Fruit fly (Drosophila melanogaster) whole organism, embryonic: ENCODE data around the gene RhoBTB.

Source experiments
- BEAF-32 ChIP-seq: fragments of 200-800 bp; sonication (Bioruptor generic); optimal IDR thresholded peaks from 3 replicates; lab custom pipeline; 2017; ENCODE audit warnings: missing biosample characterization, missing genetic modification characterization, mild to moderate bottlenecking, moderate library complexity, missing genetic modification reagents
- Bdp1 ChIP-seq: fragments of 200-800 bp; sonication (Bioruptor generic); optimal IDR thresholded peaks from 3 replicates; lab custom pipeline; 2016; ENCODE audit warnings: missing biosample characterization, missing genetic modification characterization
- CG10462 ChIP-seq: fragments of 200-800 bp; sonication (Bioruptor generic); optimal IDR thresholded peaks from 2 replicates; lab custom pipeline; 2016; ENCODE audit warnings: missing biosample characterization, missing genetic modification characterization
- CG12155 ChIP-seq: fragments of 200-800 bp; sonication (Bioruptor generic); optimal IDR thresholded peaks from 3 replicates; lab custom pipeline; 2016; ENCODE audit warnings: missing biosample characterization, missing genetic modification characterization
- CG12219 ChIP-seq: fragments of 200-800 bp; sonication (Bioruptor generic); optimal IDR thresholded peaks from 3 replicates; lab custom pipeline; 2018; ENCODE audit warnings: missing biosample characterization, mild to moderate bottlenecking, missing genetic modification characterization
- CG13287 ChIP-seq: fragments of 200-800 bp; sonication (Bioruptor generic); IDR thresholded peaks from 2 replicates; pipeline ENCODE4 v1.3.6; 2022; ENCODE audit warnings: missing biosample characterization, missing genetic modification characterization; ENCODE audit not compliant: partially characterized antibody
- CG14965 ChIP-seq: fragments of 200-800 bp; sonication (Bioruptor generic); optimal IDR thresholded peaks from 2 replicates; lab custom pipeline; 2016; ENCODE audit warnings: missing biosample characterization, missing genetic modification characterization, borderline replicate concordance
- CG15696 ChIP-seq: fragments of 200-800 bp; sonication (Bioruptor generic); optimal IDR thresholded peaks from 2 replicates; lab custom pipeline; 2019; ENCODE audit warnings: missing biosample characterization, mild to moderate bottlenecking, missing genetic modification characterization, moderate library complexity
- CG17612 ChIP-seq: fragments of 200-800 bp; sonication (Bioruptor generic); IDR thresholded peaks from 2 replicates; pipeline ENCODE4 v1.3.6; 2022; ENCODE audit warnings: missing biosample characterization, missing genetic modification characterization
- CG18262 ChIP-seq: fragments of 200-800 bp; optimal IDR thresholded peaks from 3 replicates; lab custom pipeline; 2019; ENCODE audit warnings: missing biosample characterization, mild to moderate bottlenecking, missing genetic modification characterization, moderate library complexity
- CG18476 ChIP-seq: fragments of 200-800 bp; sonication (Bioruptor generic); optimal IDR thresholded peaks from 2 replicates; lab custom pipeline; 2016; ENCODE audit warnings: missing biosample characterization, mild to moderate bottlenecking, missing genetic modification characterization
- CG2129 ChIP-seq: fragments of 200-800 bp; sonication (Bioruptor generic); IDR thresholded peaks from 2 replicates; pipeline ENCODE4 v1.3.6; 2022; ENCODE audit warnings: missing biosample characterization, missing genetic modification characterization; ENCODE audit not compliant: partially characterized antibody
- CG2875 ChIP-seq: fragments of 200-800 bp; sonication (Bioruptor generic); optimal IDR thresholded peaks from 2 replicates; lab custom pipeline; 2017; ENCODE audit warnings: missing biosample characterization, mild to moderate bottlenecking, missing genetic modification characterization, missing genetic modification reagents
- CG3847 ChIP-seq: fragments of 200-800 bp; sonication (Bioruptor generic); IDR thresholded peaks from 2 replicates; pipeline ENCODE4 v1.3.6; 2022; ENCODE audit warnings: missing biosample characterization, missing genetic modification characterization
- CG4617 ChIP-seq: fragments of 200-800 bp; sonication (Bioruptor generic); optimal IDR thresholded peaks from 3 replicates; lab custom pipeline; 2016; ENCODE audit warnings: missing biosample characterization, missing genetic modification characterization, borderline replicate concordance
- CG9437 ChIP-seq: fragments of 200-800 bp; sonication (Bioruptor generic); optimal IDR thresholded peaks from 2 replicates; lab custom pipeline; 2018; ENCODE audit warnings: missing biosample characterization, mild to moderate bottlenecking, missing genetic modification characterization
- CG9727 ChIP-seq: fragments of 200-800 bp; sonication (Bioruptor generic); optimal IDR thresholded peaks from 3 replicates; lab custom pipeline; 2017; ENCODE audit warnings: missing biosample characterization, mild to moderate bottlenecking, missing genetic modification characterization
- Doc3 ChIP-seq: fragments of 200-800 bp; sonication (Bioruptor generic); IDR thresholded peaks from 3 replicates; pipeline ENCODE4 v1.3.6; 2022; ENCODE audit warnings: missing biosample characterization, missing genetic modification characterization; ENCODE audit not compliant: partially characterized antibody
- Dp ChIP-seq: fragments of 200-800 bp; sonication (Bioruptor generic); optimal IDR thresholded peaks from 2 replicates; lab custom pipeline; 2018; ENCODE audit warnings: missing biosample characterization, mild to moderate bottlenecking, missing genetic modification characterization, moderate library complexity
- E2f2 ChIP-seq: fragments of 200-800 bp; sonication (Bioruptor generic); IDR thresholded peaks from 2 replicates; pipeline ENCODE4 v1.3.6; 2022; ENCODE audit warnings: missing biosample characterization, missing genetic modification characterization
- Ets65A ChIP-seq: fragments of 200-800 bp; sonication (Bioruptor generic); peaks from one replicate; lab custom pipeline; 2016; ENCODE audit warnings: missing biosample characterization, missing genetic modification characterization
- Fer3 ChIP-seq: fragments of 200-800 bp; sonication (Bioruptor generic); optimal IDR thresholded peaks from 2 replicates; lab custom pipeline; 2018; ENCODE audit warnings: missing biosample characterization, mild to moderate bottlenecking, missing genetic modification characterization, moderate library complexity
- Gsc ChIP-seq: fragments of 200-800 bp; sonication (Bioruptor generic); IDR thresholded peaks from 2 replicates; pipeline ENCODE4 v1.3.6; 2022; ENCODE audit warnings: missing biosample characterization, missing genetic modification characterization
- HmgZ ChIP-seq: fragments of 200-800 bp; sonication (Bioruptor generic); optimal IDR thresholded peaks from 2 replicates; lab custom pipeline; 2018; ENCODE audit warnings: missing biosample characterization, mild to moderate bottlenecking, missing genetic modification characterization
- Lhr ChIP-seq: fragments of 200-800 bp; sonication (Bioruptor generic); optimal IDR thresholded peaks from 3 replicates; lab custom pipeline; 2017; ENCODE audit warnings: mild to moderate bottlenecking, missing biosample characterization, missing genetic modification reagents, missing genetic modification characterization
- MBD-R2 ChIP-seq: fragments of 200-800 bp; sonication (Bioruptor generic); IDR thresholded peaks from 2 replicates; pipeline ENCODE4 v1.3.6; 2022; ENCODE audit warnings: missing biosample characterization, missing genetic modification characterization
- Mes4 ChIP-seq: fragments of 200-800 bp; sonication (Bioruptor generic); optimal IDR thresholded peaks from 2 replicates; lab custom pipeline; 2016; ENCODE audit warnings: missing biosample characterization, missing genetic modification characterization
- NFAT ChIP-seq: fragments of 200-800 bp; sonication (Bioruptor generic); IDR thresholded peaks from 2 replicates; pipeline ENCODE4 v1.3.6; 2022; ENCODE audit warnings: missing biosample characterization, missing genetic modification characterization
- Oli ChIP-seq: fragments of 200-800 bp; sonication (Bioruptor generic); optimal IDR thresholded peaks from 2 replicates; lab custom pipeline; 2018; ENCODE audit warnings: missing biosample characterization, mild to moderate bottlenecking, missing genetic modification characterization, moderate library complexity
- Optix ChIP-seq: fragments of 200-800 bp; sonication (Bioruptor generic); IDR thresholded peaks from 3 replicates; pipeline ENCODE4 v1.3.6; 2022; ENCODE audit warnings: missing biosample characterization, missing genetic modification characterization
- Sry-β ChIP-seq: fragments of 200-800 bp; sonication (Bioruptor generic); optimal IDR thresholded peaks from 2 replicates; lab custom pipeline; 2018; ENCODE audit warnings: missing biosample characterization, mild to moderate bottlenecking, missing genetic modification characterization, moderate library complexity
- ara ChIP-seq: fragments of 200-800 bp; sonication (Bioruptor generic); IDR thresholded peaks from 2 replicates; pipeline ENCODE4 v1.3.6; 2022; ENCODE audit warnings: missing biosample characterization, missing genetic modification characterization
- dan ChIP-seq: fragments of 200-800 bp; sonication (Bioruptor generic); IDR thresholded peaks from 2 replicates; pipeline ENCODE4 v1.3.6; 2022; ENCODE audit warnings: missing biosample characterization, missing genetic modification characterization
- fd64A ChIP-seq: fragments of 200-800 bp; sonication (Bioruptor generic); optimal IDR thresholded peaks from 3 replicates; lab custom pipeline; 2018; ENCODE audit warnings: missing biosample characterization, mild to moderate bottlenecking, missing genetic modification characterization
- gce ChIP-seq: fragments of 200-800 bp; sonication (Bioruptor generic); IDR thresholded peaks from 3 replicates; pipeline ENCODE4 v1.3.6; 2022; ENCODE audit warnings: missing biosample characterization, missing genetic modification characterization
- hbn ChIP-seq: fragments of 200-800 bp; sonication (Bioruptor generic); IDR thresholded peaks from 2 replicates; pipeline ENCODE4 v1.3.6; 2022; ENCODE audit warnings: missing biosample characterization, missing genetic modification characterization; ENCODE audit not compliant: partially characterized antibody
- knrl ChIP-seq: fragments of 200-800 bp; sonication (Bioruptor generic); IDR thresholded peaks from 3 replicates; pipeline ENCODE4 v1.3.6; 2022; ENCODE audit warnings: missing biosample characterization, missing genetic modification characterization; ENCODE audit not compliant: partially characterized antibody
- pros ChIP-seq: fragments of 200-800 bp; sonication (Bioruptor generic); optimal IDR thresholded peaks from 3 replicates; lab custom pipeline; 2019; ENCODE audit warnings: missing biosample characterization, mild to moderate bottlenecking, missing genetic modification characterization, moderate library complexity
- pzg ChIP-seq: fragments of 200-800 bp; sonication (Bioruptor generic); optimal IDR thresholded peaks from 3 replicates; lab custom pipeline; 2018; ENCODE audit warnings: missing biosample characterization, mild to moderate bottlenecking, missing genetic modification characterization, moderate library complexity
- repo ChIP-seq: fragments of 200-800 bp; sonication (Bioruptor generic); optimal IDR thresholded peaks from 2 replicates; lab custom pipeline; 2016; ENCODE audit warnings: missing biosample characterization, missing genetic modification characterization
- row ChIP-seq: fragments of 200-800 bp; sonication (Bioruptor generic); IDR thresholded peaks from 3 replicates; pipeline ENCODE4 v1.3.6; 2022; ENCODE audit warnings: missing biosample characterization, missing genetic modification characterization
- sna ChIP-seq: fragments of 200-800 bp; sonication (Bioruptor generic); IDR thresholded peaks from 2 replicates; pipeline ENCODE4 v1.3.6; 2022; ENCODE audit warnings: missing biosample characterization, missing genetic modification characterization; ENCODE audit not compliant: partially characterized antibody
- so ChIP-seq: fragments of 200-800 bp; sonication (Bioruptor generic); IDR thresholded peaks from 3 replicates; pipeline ENCODE4 v1.3.6; 2022; ENCODE audit warnings: missing biosample characterization, missing genetic modification characterization
- stwl ChIP-seq: fragments of 200-800 bp; sonication (Bioruptor generic); optimal IDR thresholded peaks from 3 replicates; lab custom pipeline; 2018; ENCODE audit warnings: missing biosample characterization, mild to moderate bottlenecking, missing genetic modification characterization, moderate library complexity
- sug ChIP-seq: fragments of 200-800 bp; optimal IDR thresholded peaks from 2 replicates; lab custom pipeline; 2019; ENCODE audit warnings: missing biosample characterization, mild to moderate bottlenecking, missing genetic modification characterization, moderate library complexity
- tio ChIP-seq: fragments of 200-800 bp; sonication (Bioruptor generic); optimal IDR thresholded peaks from 2 replicates; lab custom pipeline; 2017; ENCODE audit warnings: missing biosample characterization, missing genetic modification characterization, inconsistent platforms
- unc-4 ChIP-seq: fragments of 200-800 bp; sonication (Bioruptor generic); IDR thresholded peaks from 2 replicates; pipeline ENCODE4 v1.3.6; 2022; ENCODE audit warnings: missing biosample characterization, missing genetic modification characterization; ENCODE audit not compliant: partially characterized antibody
- z ChIP-seq: fragments of 200-800 bp; sonication (Bioruptor generic); IDR thresholded peaks from 3 replicates; pipeline ENCODE4 v1.3.6; 2022; ENCODE audit warnings: missing biosample characterization, missing genetic modification characterization
- zen2 ChIP-seq: fragments of 200-800 bp; sonication (Bioruptor generic); IDR thresholded peaks from 3 replicates; pipeline ENCODE4 v1.3.6; 2022; ENCODE audit warnings: missing biosample characterization, missing genetic modification characterization; ENCODE audit not compliant: partially characterized antibody

The RhoBTB gene

dm6 chr3L:20356613-20357012, 19.4 kb upstream of the RhoBTB start, which contains the start of gene kin17 (continued):
- peak; percentile 68 for TF ChIP-seq CG4617 (GFP tag; lab: Kevin White, UChicago)
- peak; percentile 64 for TF ChIP-seq knrl (GFP tag; lab: Robert Waterston, UW)
- TF ChIP-seq Ets65A (GFP tag; lab: Kevin White, UChicago): no peak
- TF ChIP-seq ara (GFP tag; lab: Robert Waterston, UW): no peak
- no peak for TF ChIP-seq CG18262 (tag; lab: Kevin White, UChicago)
- no peak for TF ChIP-seq CG2875
- TF ChIP-seq HmgZ: peak; percentile 24
- no peak for TF ChIP-seq CG15696 (tag; lab: Kevin White, UChicago)
- no peak for TF ChIP-seq Bdp1 (GFP tag; lab: Kevin White, UChicago)
- TF ChIP-seq sug (tag; lab: Kevin White, UChicago): no peak
- TF ChIP-seq fd64A: no peak
- peak; percentile 54; the same call in 2 of the 3 replicates for TF ChIP-seq zen2
- TF ChIP-seq CG12155 (GFP tag; lab: Kevin White, UChicago): no peak
- TF ChIP-seq CG3847: peak; percentile 26; the same call in 1 of the 2 replicates
- TF ChIP-seq sna: peak; percentile 51; the same call in 1 of the 2 replicates
- TF ChIP-seq Doc3: peak; percentile 45; the same call in 1 of the 3 replicates
- TF ChIP-seq CG17612: no peak
- peak; percentile 14; the same call in 1 of the 3 replicates for TF ChIP-seq row (GFP tag; lab: Robert Waterston, UW)
- peak; percentile 74 for TF ChIP-seq unc-4 (GFP tag; lab: Robert Waterston, UW)
- peak; percentile 69 for TF ChIP-seq MBD-R2 (GFP tag; lab: Robert Waterston, UW)
- TF ChIP-seq CG10462: peak; percentile 8
- TF ChIP-seq tio (GFP tag; lab: Kevin White, UChicago): no peak
- no peak for TF ChIP-seq z (GFP tag; lab: Robert Waterston, UW)
- peak; percentile 90 for TF ChIP-seq E2f2
- no peak for TF ChIP-seq CG14965 (GFP tag; lab: Kevin White, UChicago)
- TF ChIP-seq stwl (tag; lab: Kevin White, UChicago): peak; percentile 91
- TF ChIP-seq Optix (GFP tag; lab: Robert Waterston, UW): no peak
- peak; percentile 78 for TF ChIP-seq pzg (GFP tag; lab: Kevin White, UChicago)
- no peak for TF ChIP-seq Oli (tag; lab: Kevin White, UChicago)
- TF ChIP-seq Gsc (GFP tag; lab: Robert Waterston, UW): no peak
- TF ChIP-seq Sry-β (GFP tag; lab: Kevin White, UChicago): no peak
- TF ChIP-seq Lhr (GFP tag; lab: Kevin White, UChicago): no peak
- peak; percentile 80 for TF ChIP-seq BEAF-32 (GFP tag; lab: Kevin White, UChicago)
- no peak for TF ChIP-seq CG9437 (GFP tag; lab: Kevin White, UChicago)
- no peak for TF ChIP-seq Mes4 (GFP tag; lab: Kevin White, UChicago)
- 0 out of 3 replicates have a peak, but pooled peaks have one; percentile 13 for TF ChIP-seq so (GFP tag; lab: Robert Waterston, UW)
- TF ChIP-seq CG18476 (GFP tag; lab: Kevin White, UChicago): no peak
- no peak for TF ChIP-seq Fer3 (tag; lab: Kevin White, UChicago)
- no peak for TF ChIP-seq repo (GFP tag; lab: Kevin White, UChicago)
- TF ChIP-seq hbn: peak; percentile 65; the same call in 1 of the 2 replicates
- TF ChIP-seq dan: no peak
- no peak for TF ChIP-seq CG12219 (GFP tag; lab: Kevin White, UChicago)
- no peak for TF ChIP-seq NFAT (GFP tag; lab: Robert Waterston, UW)
- TF ChIP-seq CG2129 (GFP tag; lab: Robert Waterston, UW): 0 out of 2 replicates have a peak, but pooled peaks have one; percentile 17
- peak; percentile 84 for TF ChIP-seq Dp (GFP tag; lab: Kevin White, UChicago)
- no peak for TF ChIP-seq gce (GFP tag; lab: Robert Waterston, UW)
- TF ChIP-seq CG9727 (GFP tag; lab: Kevin White, UChicago): no peak
- peak; percentile 87 for TF ChIP-seq CG13287 (GFP tag; lab: Robert Waterston, UW)
- TF ChIP-seq pros (GFP tag; lab: Kevin White, UChicago): no peak
